Worm (Caenorhabditis elegans): ENCODE measurements around the gene fbxb-84.

Gene fbxb-84

DNA sequence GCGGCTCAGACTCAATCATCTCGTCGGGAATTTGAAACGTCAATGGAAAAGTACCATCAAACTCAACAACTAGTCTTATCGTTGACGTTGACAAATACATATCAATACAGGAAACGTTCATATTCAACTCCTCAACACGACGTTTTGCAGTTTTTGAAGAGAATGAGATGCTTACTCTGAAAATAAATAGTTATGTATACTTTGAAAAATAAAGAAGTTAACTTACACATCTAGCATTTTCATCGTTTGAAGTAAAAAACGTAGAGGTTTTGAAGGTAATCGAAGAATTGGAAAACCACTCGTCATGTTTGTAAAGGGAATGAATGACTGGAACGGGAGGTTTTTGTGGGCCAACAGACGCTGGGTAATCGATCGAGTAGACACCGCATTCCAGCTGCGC is 5.4 kb downstream of the fbxb-84 start, which contains the start of gene fbxb-81:
TSS of gene fbxb-81 (minus strand) at position 314 of the 400 bp plus-strand sequence.
- TF ChIP-seq egl-5 (tag; optimal IDR thresholded peaks at IDR 0.05), result no peak
- no peak for TF ChIP-seq unc-39 (tag; optimal IDR thresholded peaks at IDR 0.05)
- no peak for TF ChIP-seq ztf-4 (tag; optimal IDR thresholded peaks at IDR 0.05)
- TF ChIP-seq ceh-16 (tag; optimal IDR thresholded peaks at IDR 0.05), result no peak
- no peak for TF ChIP-seq mdl-1 (tag; optimal IDR thresholded peaks at IDR 0.05)
- TF ChIP-seq daf-12 (tag; optimal IDR thresholded peaks at IDR 0.05), result no peak
- TF ChIP-seq pqm-1 (tag; optimal IDR thresholded peaks at IDR 0.05), result no peak
- no peak for TF ChIP-seq aly-2 (tag; optimal IDR thresholded peaks at IDR 0.05)
- TF ChIP-seq nhr-12 (tag; optimal IDR thresholded peaks at IDR 0.05), result no peak
- no peak for TF ChIP-seq eor-1 (tag; optimal IDR thresholded peaks at IDR 0.05)
- no peak for TF ChIP-seq fkh-10 (GFP tag; optimal IDR thresholded peaks at IDR 0.05)

DNA sequence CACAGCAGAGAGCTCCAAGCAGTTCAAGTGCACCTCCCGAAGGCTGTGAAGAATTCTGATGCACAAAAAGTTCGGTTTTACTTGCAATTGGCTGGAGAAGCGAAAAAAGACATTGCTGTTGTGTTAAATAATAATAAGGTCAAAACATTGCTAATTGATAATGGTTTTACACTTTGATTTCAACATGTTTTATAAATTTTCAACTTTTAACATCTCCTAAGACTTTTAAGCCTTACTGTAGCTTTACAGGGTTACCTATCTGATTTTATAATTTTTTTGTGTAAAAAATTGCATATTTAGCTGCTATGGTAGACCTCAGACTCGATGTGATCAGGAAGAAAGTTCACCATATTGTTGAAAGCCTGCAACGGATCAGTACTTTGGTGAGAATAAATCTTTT is 12.1 kb downstream of the fbxb-84 start, which contains the start of gene pals-25:
TSS of gene pals-25 (plus strand) at position 301 of the 400 bp plus-strand sequence.
- TF ChIP-seq nhr-67 (tag; optimal IDR thresholded peaks at IDR 0.05) (no peak), hmg-11 (tag; optimal IDR thresholded peaks at IDR 0.05) (no peak), ZK546.5 (tag; optimal IDR thresholded peaks at IDR 0.05) (no peak), tbx-2 (tag; optimal IDR thresholded peaks at IDR 0.05) (no peak), ceh-9 (tag; optimal IDR thresholded peaks at IDR 0.05) (no peak)

DNA sequence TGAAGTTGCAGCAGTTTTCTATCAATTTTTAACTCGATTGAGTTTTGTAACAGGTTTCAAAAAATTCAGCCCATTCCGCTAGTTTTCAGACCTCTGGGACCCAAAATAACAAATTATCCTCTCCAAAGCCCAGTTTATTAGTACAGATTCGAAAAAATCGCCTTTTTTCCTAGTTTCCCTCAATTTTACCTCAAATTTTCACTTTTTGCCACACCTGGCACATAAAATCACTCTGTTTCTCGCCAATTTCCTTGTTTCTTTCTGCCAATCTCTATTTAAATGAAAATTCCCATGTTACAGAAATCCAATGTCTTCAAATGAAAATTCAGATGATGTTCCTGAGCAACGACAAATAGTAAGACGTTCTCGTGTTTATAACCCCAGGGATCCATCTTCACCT is 14.2 kb downstream of the fbxb-84 start, which contains the start of gene pals-22:
TSS of gene pals-22 (plus strand) at position 301 of the 400 bp plus-strand sequence.
- TF ChIP-seq nhr-67 (tag; optimal IDR thresholded peaks at IDR 0.05) (no peak), sea-2 (GFP tag; optimal IDR thresholded peaks at IDR 0.05) (no peak), mml-1 (tag; optimal IDR thresholded peaks at IDR 0.05) (no peak), nhr-11 (tag; optimal IDR thresholded peaks at IDR 0.05) (no peak), nhr-28 (tag; optimal IDR thresholded peaks at IDR 0.05) (no peak), mdl-1 (tag; optimal IDR thresholded peaks at IDR 0.05) (no peak), pqm-1 (tag; optimal IDR thresholded peaks at IDR 0.05) (no peak), ztf-11 (tag; optimal IDR thresholded peaks at IDR 0.05) (no peak), unc-62 (GFP tag; optimal IDR thresholded peaks at IDR 0.05) (no peak), egl-5 (tag; optimal IDR thresholded peaks at IDR 0.05) (no peak), elt-1 (tag; optimal IDR thresholded peaks at IDR 0.05) (no peak)

DNA sequence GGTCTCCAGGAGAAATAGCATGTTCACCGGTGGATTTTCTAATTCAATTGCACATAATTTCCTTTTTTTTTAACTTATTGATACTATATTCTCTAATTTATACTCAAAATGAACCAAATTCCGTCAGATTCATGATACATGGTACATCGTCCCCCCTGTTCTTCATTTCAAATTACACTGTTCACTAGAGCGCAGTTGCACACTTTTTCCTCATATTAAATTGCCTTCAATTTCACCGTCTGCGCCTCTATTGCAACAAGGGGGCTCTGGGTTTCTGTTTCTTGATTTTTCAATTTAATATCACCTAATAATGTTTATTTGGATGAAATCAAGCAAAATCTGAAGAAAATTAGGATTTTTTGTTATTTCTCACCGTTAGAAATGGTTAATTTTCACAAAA is 14.6 kb downstream of the fbxb-84 start:
- no peak for TF ChIP-seq ama-1 (optimal IDR thresholded peaks at IDR 0.05)
- peak; percentile 33 for TF ChIP-seq elt-2 (tag; optimal IDR thresholded peaks at IDR 0.05)
- peak; percentile 61 for TF ChIP-seq nhr-23 (tag; optimal IDR thresholded peaks at IDR 0.05)
- peak; percentile 71 for TF ChIP-seq egl-5 (tag; optimal IDR thresholded peaks at IDR 0.05)
- peak; percentile 9 for TF ChIP-seq nhr-77 (tag; optimal IDR thresholded peaks at IDR 0.05)
- peak; percentile 82 for TF ChIP-seq pha-4 (tag; optimal IDR thresholded peaks at IDR 0.05)
- TF ChIP-seq hmg-11 (tag; optimal IDR thresholded peaks at IDR 0.05), result peak; percentile 18
- peak; percentile 12 for TF ChIP-seq fkh-10 (GFP tag; optimal IDR thresholded peaks at IDR 0.05)
- peak; percentile 70 for TF ChIP-seq nfya-1 (tag; optimal IDR thresholded peaks at IDR 0.05; ENCODE audit: insufficient read depth)
- TF ChIP-seq skn-1 (tag; optimal IDR thresholded peaks at IDR 0.05), result no peak
- peak; percentile 82 for TF ChIP-seq lin-39 (tag; optimal IDR thresholded peaks at IDR 0.05)
- peak; percentile 77 for TF ChIP-seq lin-15B (tag; optimal IDR thresholded peaks at IDR 0.05)
- peak; percentile 55 for TF ChIP-seq snpc-4 (tag; optimal IDR thresholded peaks at IDR 0.05)
- TF ChIP-seq jun-1 (tag; optimal IDR thresholded peaks at IDR 0.05), result peak; percentile 13
- no peak for TF ChIP-seq lsy-12 (tag; optimal IDR thresholded peaks at IDR 0.05)
- no peak for TF ChIP-seq tbx-2 (tag; optimal IDR thresholded peaks at IDR 0.05)

DNA sequence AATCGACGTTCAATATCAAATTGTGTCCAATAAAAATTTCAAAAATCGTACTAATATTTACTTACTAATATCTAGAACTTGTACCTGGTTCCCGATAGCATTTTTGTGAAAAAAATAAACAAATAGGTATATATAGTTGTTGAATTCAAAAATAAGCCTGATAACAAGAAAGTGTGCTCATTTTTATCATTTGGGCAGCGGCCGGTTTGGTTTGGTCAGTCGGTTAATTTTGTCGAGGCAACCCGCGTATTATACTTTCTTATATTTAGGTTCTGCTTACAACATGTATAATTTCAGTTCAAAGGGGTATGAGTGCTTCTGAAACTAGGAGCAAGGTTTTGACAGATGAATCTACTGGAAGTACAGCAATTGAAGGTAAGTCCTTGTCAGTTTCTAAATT is 15.6 kb downstream of the fbxb-84 start, which contains the start of the genes nhr-280 and C29F9.2:
TSS of gene nhr-280 (minus strand) at position 101 of the 400 bp plus-strand sequence.
TSS of gene C29F9.2 (plus strand) at position 298 of the 400 bp plus-strand sequence.
- TF ChIP-seq pha-4 (tag; optimal IDR thresholded peaks at IDR 0.05) (peak; percentile 38), jun-1 (tag; optimal IDR thresholded peaks at IDR 0.05) (no peak), elt-2 (tag; optimal IDR thresholded peaks at IDR 0.05) (peak; percentile 38), tbx-2 (tag; optimal IDR thresholded peaks at IDR 0.05) (no peak), ama-1 (optimal IDR thresholded peaks at IDR 0.05) (no peak)

Data from whole organism, L3 larva.